Fruit fly (Drosophila melanogaster) whole organism, prepupa: Measurements from ENCODE around the gene morgue.

Experiments used
- CG10669 ChIP-seq: fragments of 200-800 bp; sonication (Bioruptor generic); optimal IDR thresholded peaks from 3 replicates; lab custom pipeline; 2018; ENCODE audit warnings: missing biosample characterization, mild to moderate bottlenecking, missing genetic modification characterization, moderate library complexity
- CG15336 ChIP-seq: fragments of 200-800 bp; sonication (Bioruptor generic); IDR thresholded peaks from 2 replicates; pipeline ENCODE4 v1.3.6; 2022; ENCODE audit warnings: missing biosample characterization, missing genetic modification characterization
- CG16779 ChIP-seq: fragments of 200-800 bp; sonication (Bioruptor generic); optimal IDR thresholded peaks from 3 replicates; lab custom pipeline; 2017; ENCODE audit warnings: missing biosample characterization, mild to moderate bottlenecking, missing genetic modification characterization
- CG3919 ChIP-seq: fragments of 200-800 bp; sonication (Bioruptor generic); optimal IDR thresholded peaks from 3 replicates; lab custom pipeline; 2016; ENCODE audit warnings: missing biosample characterization, missing genetic modification characterization
- CG8632 ChIP-seq: fragments of 200-800 bp; sonication (Bioruptor generic); optimal IDR thresholded peaks from 3 replicates; lab custom pipeline; 2016; ENCODE audit warnings: missing biosample characterization, missing genetic modification characterization
- fkh ChIP-seq: fragments of 200-800 bp; sonication (Bioruptor generic); optimal IDR thresholded peaks from 3 replicates; lab custom pipeline; 2017; ENCODE audit warnings: missing biosample characterization, mild to moderate bottlenecking, missing genetic modification characterization, moderate library complexity
- salr ChIP-seq, 2 experiments: fragments of 200-800 bp; sonication (Bioruptor generic); optimal IDR thresholded peaks; 3 replicates each; lab custom pipeline; 2016 to 2018; ENCODE audit warnings: missing biosample characterization in 2 of 2, missing genetic modification characterization in 2 of 2, mild to moderate bottlenecking in 1 of 2
- spab ChIP-seq: fragments of 200-800 bp; sonication (Bioruptor generic); optimal IDR thresholded peaks from 2 replicates; lab custom pipeline; 2017; ENCODE audit warnings: missing biosample characterization, mild to moderate bottlenecking, missing genetic modification characterization, missing genetic modification reagents
- ss ChIP-seq, 2 experiments: fragments of 200-800 bp; sonication (Bioruptor generic); optimal IDR thresholded peaks; 2 replicates in 1 of 2; 3 replicates in 1 of 2; lab custom pipeline; 2017 to 2018; ENCODE audit warnings: mild to moderate bottlenecking in 2 of 2, missing biosample characterization in 2 of 2, missing genetic modification characterization in 2 of 2, moderate library complexity in 1 of 2
- svp ChIP-seq: fragments of 200-800 bp; sonication (Bioruptor generic); peaks from one replicate; lab custom pipeline; 2016; ENCODE audit warnings: missing biosample characterization, missing genetic modification characterization
- topi ChIP-seq: fragments of 200-800 bp; sonication (Bioruptor generic); optimal IDR thresholded peaks from 3 replicates; lab custom pipeline; 2016; ENCODE audit warnings: missing biosample characterization, missing genetic modification characterization

DNA sequence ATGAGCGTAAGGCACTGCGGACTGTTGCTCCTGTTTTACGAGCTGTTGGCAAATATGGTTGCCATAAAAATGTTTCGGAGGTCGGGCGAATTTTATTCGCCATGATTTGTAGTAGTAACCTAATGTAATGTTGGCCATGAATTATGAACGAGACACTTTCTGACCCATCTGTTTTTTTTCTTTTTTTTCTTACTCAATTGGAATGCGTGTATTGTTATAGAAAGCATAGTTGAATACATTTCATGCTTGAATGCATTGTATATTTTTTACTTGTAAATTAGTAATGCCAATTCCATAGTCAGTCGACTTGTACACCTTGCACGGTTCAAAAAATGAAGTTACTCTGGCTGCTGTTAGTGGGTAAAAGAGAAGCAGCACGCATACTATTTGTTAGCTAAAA lies 7.0 kb downstream of the morgue start, which contains the start of gene CG43056:
- TF ChIP-seq fkh (GFP tag; lab: Kevin White, UChicago) (no peak), CG15336 (GFP tag; lab: Robert Waterston, UW) (no peak), CG16779 (tag; lab: Kevin White, UChicago) (no peak), CG8632 (no peak), CG3919 (GFP tag; lab: Kevin White, UChicago) (no peak), spab (GFP tag; lab: Kevin White, UChicago) (no peak), CG10669 (GFP tag; lab: Kevin White, UChicago) (no peak), topi (GFP tag; lab: Kevin White, UChicago) (no peak), svp (GFP tag; lab: Kevin White, UChicago) (no peak), ss (GFP tag; optimal IDR thresholded peaks at IDR 0.05; lab: Kevin White, UChicago) (no peak), salr (GFP tag; optimal IDR thresholded peaks at IDR 0.05; lab: Kevin White, UChicago) (no peak)
